Worm (Caenorhabditis elegans) whole organism, L1 larva: ENCODE measurements around the gene F21D5.5.
"Not testable (repeated sequence)": the region's sequence is repeated elsewhere in the genome, so short reads cannot be mapped to it uniquely, and the experiment has no call there.

ENCODE experiments used
- C04F5.9 ChIP-seq: sonication (generic microtip); optimal IDR thresholded peaks from 2 replicates; lab custom pipeline; 2016; ENCODE audit warnings: missing genetic modification characterization, missing compliant biosample characterization
- alr-1 ChIP-seq: fragments of 200-800 bp; sonication (Bioruptor generic); optimal IDR thresholded peaks from 2 replicates; lab custom pipeline; 2018; ENCODE audit warnings: borderline replicate concordance, mild to moderate bottlenecking, missing genetic modification characterization, missing compliant biosample characterization
- aly-2 ChIP-seq: fragments of 150-350 bp; optimal IDR thresholded peaks from 2 replicates; lab custom pipeline; 2014; ENCODE audit warnings: missing biosample characterization, missing genetic modification characterization
- blmp-1 ChIP-seq: fragments of 150-350 bp; optimal IDR thresholded peaks from 2 replicates; lab custom pipeline; 2014; ENCODE audit warnings: missing biosample characterization, missing genetic modification characterization
- ceh-63 ChIP-seq: fragments of 200-800 bp; sonication (Bioruptor generic); optimal IDR thresholded peaks from 2 replicates; lab custom pipeline; 2018; ENCODE audit warnings: mild to moderate bottlenecking, missing genetic modification characterization, missing compliant biosample characterization
- ceh-82 ChIP-seq, 3 experiments: fragments of 150-350 bp in 1 of 3; sonication (generic microtip) in 2 of 3; optimal IDR thresholded peaks; 2 replicates each; lab custom pipeline; 2014 to 2017; ENCODE audit warnings: missing biosample characterization in 3 of 3, missing genetic modification characterization in 3 of 3
- ces-1 ChIP-seq: fragments of 150-350 bp; optimal IDR thresholded peaks from 2 replicates; lab custom pipeline; 2014; ENCODE audit warnings: missing biosample characterization, missing genetic modification reagents, missing genetic modification characterization
- efl-1 ChIP-seq, 4 experiments: fragments of 150-350 bp; optimal IDR thresholded peaks in 3 of 4; peaks in 1 of 4; 1 replicate in 1 of 4; 2 replicates in 3 of 4; lab custom pipeline; 2014; ENCODE audit warnings: missing biosample characterization in 2 of 4, missing genetic modification characterization in 2 of 4, missing genetic modification reagents in 2 of 4
- efl-3 ChIP-seq: fragments of 200-800 bp; sonication (Bioruptor generic); optimal IDR thresholded peaks from 2 replicates; lab custom pipeline; 2018; ENCODE audit warnings: mild to moderate bottlenecking, missing genetic modification characterization, missing compliant biosample characterization
- fkh-10 ChIP-seq: sonication (generic microtip); optimal IDR thresholded peaks from 2 replicates; lab custom pipeline; 2017; ENCODE audit warnings: missing biosample characterization, missing genetic modification reagents, missing genetic modification characterization
- fkh-8 ChIP-seq: sonication (generic microtip); optimal IDR thresholded peaks from 2 replicates; lab custom pipeline; 2016; ENCODE audit warnings: mild to moderate bottlenecking, missing genetic modification characterization, missing compliant biosample characterization
- hpl-2 ChIP-seq: fragments of 150-350 bp; optimal IDR thresholded peaks from 2 replicates; lab custom pipeline; 2014; ENCODE audit warnings: missing biosample characterization, missing genetic modification reagents, missing genetic modification characterization
- isw-1 ChIP-seq: fragments of 200-800 bp; sonication (Bioruptor generic); IDR thresholded peaks from 2 replicates; pipeline ENCODE4 v1.3.6; 2022; ENCODE audit warnings: missing genetic modification characterization, missing compliant biosample characterization
- lin-13 ChIP-seq: fragments of 150-350 bp; optimal IDR thresholded peaks from 2 replicates; lab custom pipeline; 2014; ENCODE audit warnings: missing biosample characterization, missing genetic modification reagents, missing genetic modification characterization
- lin-15B ChIP-seq: fragments of 150-350 bp; sonication (generic microtip); optimal IDR thresholded peaks from 3 replicates; lab custom pipeline; 2014; ENCODE audit warnings: missing biosample characterization, missing genetic modification characterization
- lin-35 ChIP-seq, 2 experiments: fragments of 150-350 bp; optimal IDR thresholded peaks; 2 replicates each; lab custom pipeline; 2014; ENCODE audit warnings: missing biosample characterization in 2 of 2, missing genetic modification characterization in 2 of 2, missing genetic modification reagents in 2 of 2
- lir-3 ChIP-seq: sonication (generic microtip); optimal IDR thresholded peaks from 2 replicates; lab custom pipeline; 2016; ENCODE audit warnings: mild to moderate bottlenecking, missing genetic modification characterization, moderate library complexity, missing compliant biosample characterization; ENCODE audit not compliant: poor library complexity
- lsy-2 ChIP-seq, 2 experiments: fragments of 150-350 bp; optimal IDR thresholded peaks; 2 replicates each; lab custom pipeline; 2014; ENCODE audit warnings: missing biosample characterization in 2 of 2, missing genetic modification characterization in 2 of 2
- mef-2 ChIP-seq: fragments of 150-350 bp; optimal IDR thresholded peaks from 2 replicates; lab custom pipeline; 2014; ENCODE audit warnings: missing biosample characterization, missing genetic modification characterization
- mep-1 ChIP-seq: fragments of 150-350 bp; optimal IDR thresholded peaks from 2 replicates; lab custom pipeline; 2014; ENCODE audit warnings: missing biosample characterization, missing genetic modification characterization
- nhr-12 ChIP-seq: sonication (generic microtip); optimal IDR thresholded peaks from 2 replicates; lab custom pipeline; 2017; ENCODE audit warnings: missing biosample characterization, missing genetic modification characterization
- nhr-20 ChIP-seq: sonication (generic microtip); optimal IDR thresholded peaks from 2 replicates; lab custom pipeline; 2016; ENCODE audit warnings: mild to moderate bottlenecking, missing genetic modification characterization, missing compliant biosample characterization
- nhr-76 ChIP-seq: sonication (generic microtip); optimal IDR thresholded peaks from 2 replicates; lab custom pipeline; 2017; ENCODE audit warnings: missing biosample characterization, missing genetic modification characterization
- nhr-85 ChIP-seq: sonication (generic microtip); peaks from one replicate; lab custom pipeline; 2016; ENCODE audit warnings: missing genetic modification characterization, inconsistent platforms, missing compliant biosample characterization
- pag-3 ChIP-seq: sonication (generic microtip); optimal IDR thresholded peaks from 2 replicates; lab custom pipeline; 2017; ENCODE audit warnings: missing genetic modification characterization, mild to moderate bottlenecking, missing compliant biosample characterization, antibody characterized with exemption, borderline replicate concordance; ENCODE audit not compliant: insufficient read depth
- pqm-1 ChIP-seq: sonication (generic microtip); optimal IDR thresholded peaks from 3 replicates; lab custom pipeline; 2017; ENCODE audit warnings: missing biosample characterization, missing genetic modification characterization
- snu-23 ChIP-seq: sonication (generic microtip); optimal IDR thresholded peaks from 2 replicates; lab custom pipeline; 2016; ENCODE audit warnings: missing genetic modification characterization, missing compliant biosample characterization
- sox-4 ChIP-seq: sonication (generic microtip); optimal IDR thresholded peaks from 2 replicates; lab custom pipeline; 2016; ENCODE audit warnings: missing genetic modification characterization, missing compliant biosample characterization
- sptf-1 ChIP-seq: fragments of 150-350 bp; optimal IDR thresholded peaks from 2 replicates; lab custom pipeline; 2014; ENCODE audit warnings: missing biosample characterization, missing genetic modification characterization
- swsn-7 ChIP-seq: sonication (generic microtip); optimal IDR thresholded peaks from 2 replicates; lab custom pipeline; 2016; ENCODE audit warnings: missing genetic modification characterization, missing compliant biosample characterization
- tlp-1 ChIP-seq: fragments of 150-350 bp; optimal IDR thresholded peaks from 2 replicates; lab custom pipeline; 2014; ENCODE audit warnings: missing biosample characterization, missing genetic modification characterization
- unc-130 ChIP-seq: fragments of 150-350 bp; optimal IDR thresholded peaks from 2 replicates; lab custom pipeline; 2017; ENCODE audit warnings: missing biosample characterization, missing genetic modification characterization, inconsistent platforms
- unc-62 ChIP-seq: fragments of 150-350 bp; optimal IDR thresholded peaks from 2 replicates; lab custom pipeline; 2014; ENCODE audit warnings: missing biosample characterization, missing genetic modification reagents, missing genetic modification characterization
- vab-15 ChIP-seq: sonication (generic microtip); optimal IDR thresholded peaks from 2 replicates; lab custom pipeline; 2017; ENCODE audit warnings: missing genotype, mild to moderate bottlenecking, missing genetic modification characterization, missing compliant biosample characterization
- xbp-1 ChIP-seq: sonication (generic microtip); optimal IDR thresholded peaks from 2 replicates; lab custom pipeline; 2016; ENCODE audit warnings: missing genetic modification characterization, missing compliant biosample characterization
- zag-1 ChIP-seq: fragments of 150-350 bp; optimal IDR thresholded peaks from 2 replicates; lab custom pipeline; 2014; ENCODE audit warnings: missing biosample characterization, missing genetic modification characterization
- zip-4 ChIP-seq: fragments of 200-800 bp; sonication (Bioruptor generic); optimal IDR thresholded peaks from 2 replicates; lab custom pipeline; 2018; ENCODE audit warnings: mild to moderate bottlenecking, missing genetic modification characterization, moderate library complexity, missing compliant biosample characterization
- ztf-11 ChIP-seq, 2 experiments: sonication (generic microtip); optimal IDR thresholded peaks; 2 replicates each; lab custom pipeline; 2016 to 2017; ENCODE audit warnings: missing genetic modification characterization in 2 of 2, missing biosample characterization in 1 of 2, missing compliant biosample characterization in 1 of 2

Gene F21D5.5

DNA sequence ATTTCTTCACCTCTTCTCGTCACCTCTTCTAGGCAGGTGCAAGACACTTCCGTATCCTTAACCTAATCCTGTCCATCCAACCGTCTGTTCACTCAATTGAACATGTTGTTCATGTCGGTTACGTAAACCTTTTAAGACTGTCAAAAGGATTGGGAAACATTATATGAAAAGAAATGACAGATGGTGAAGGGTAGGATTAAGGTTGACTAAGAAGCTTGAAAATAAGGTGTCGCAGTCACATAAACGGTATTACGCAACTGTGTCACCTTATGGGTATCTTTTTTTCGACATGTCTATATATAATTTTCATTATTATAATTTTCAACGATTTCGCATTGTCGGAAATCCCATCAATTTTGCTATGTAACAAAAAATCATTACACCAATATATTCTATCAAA lies 16.4 kb downstream of the F21D5.5 start:
- TF ChIP-seq nhr-20 (tag; lab: Kevin White, UChicago): no peak
- no peak for TF ChIP-seq ces-1
- no peak for TF ChIP-seq lir-3 (tag; lab: Kevin White, UChicago)
- TF ChIP-seq fkh-8: no peak
- TF ChIP-seq hpl-2 (GFP tag; lab: Kevin White, UChicago): no peak
- TF ChIP-seq mef-2 (tag; lab: Kevin White, UChicago): no peak
- TF ChIP-seq pqm-1 (tag; lab: Kevin White, UChicago): no peak
- no peak for TF ChIP-seq vab-15
- no peak for TF ChIP-seq alr-1 (tag; lab: Kevin White, UChicago)
- no peak for TF ChIP-seq nhr-85 (tag; lab: Kevin White, UChicago)
- TF ChIP-seq ceh-63 (GFP tag; lab: Kevin White, UChicago): no peak
- TF ChIP-seq efl-1 (optimal IDR thresholded peaks at IDR 0.05; lab: Kevin White, UChicago): no peak
- TF ChIP-seq efl-1 (GFP tag; optimal IDR thresholded peaks at IDR 0.05 in 1 of 2; lab: Kevin White, UChicago): no peak
- TF ChIP-seq sptf-1: no peak
- TF ChIP-seq efl-3 (GFP tag; lab: Kevin White, UChicago): no peak
- TF ChIP-seq swsn-7 (tag; lab: Kevin White, UChicago): no peak
- TF ChIP-seq, all 84 proteins: peak for 0

DNA sequence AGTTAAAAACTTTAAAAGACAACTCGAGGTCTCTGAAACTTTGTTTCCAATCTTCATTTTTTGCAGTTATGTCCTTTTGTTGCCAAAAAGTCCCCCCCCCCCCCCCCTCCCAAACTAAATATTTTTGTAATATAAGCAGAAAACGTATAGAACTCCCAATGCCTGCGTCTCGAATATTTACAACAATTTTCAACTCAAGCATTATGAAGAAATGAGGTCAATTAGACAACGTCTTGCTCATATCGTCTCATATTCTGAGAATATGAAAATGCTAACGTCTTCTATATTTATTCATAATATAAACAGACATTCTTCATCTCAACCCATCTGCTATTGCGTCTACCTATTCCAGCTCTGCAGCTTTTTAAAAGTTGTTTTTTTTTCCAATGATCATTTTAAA lies 21.0 kb downstream of the F21D5.5 start, which contains the start of gene H23L24.1:
Gene H23L24.1, plus strand, starts transcription at position 301 of the 400 bp plus-strand sequence.
- TF ChIP-seq sox-4 (tag; lab: Kevin White, UChicago) (no peak), vab-15 (no peak), lin-15B (tag; lab: Kevin White, UChicago) (no peak), fkh-10 (no peak), pag-3 (tag; lab: Kevin White, UChicago) (no peak), isw-1 (GFP tag; lab: Robert Waterston, UW) (no peak), xbp-1 (tag; lab: Kevin White, UChicago) (no peak), tlp-1 (tag; lab: Kevin White, UChicago) (no peak), unc-62 (GFP tag; lab: Kevin White, UChicago) (no peak), lin-13 (no peak), hpl-2 (GFP tag; lab: Kevin White, UChicago) (no peak), ztf-11 (tag; optimal IDR thresholded peaks at IDR 0.05; lab: Kevin White, UChicago) (no peak), pqm-1 (tag; lab: Kevin White, UChicago) (no peak), aly-2 (tag; lab: Kevin White, UChicago) (no peak), ceh-82 (tag; optimal IDR thresholded peaks at IDR 0.05; lab: Kevin White, UChicago) (no peak), zip-4 (GFP tag; lab: Kevin White, UChicago) (no peak), snu-23 (GFP tag; lab: Kevin White, UChicago) (no peak), mep-1 (tag; lab: Kevin White, UChicago) (no peak), unc-130 (tag; lab: Kevin White, UChicago) (no peak), blmp-1 (no peak)

- TF ChIP-seq nhr-12 (tag; lab: Kevin White, UChicago); C04F5.9 (tag; lab: Kevin White, UChicago); nhr-76: not testable (repeated sequence)
Measured at ce11 chrIV:8715032-8715431, 24.2 kb downstream of the F21D5.5 start, which contains the start of the genes parg-2 and ipla-5. parg-2 (minus strand) TSS chrIV:8715132. ipla-5 (plus strand) TSS chrIV:8715247.

- no peak for TF ChIP-seq ceh-63 (GFP tag; lab: Kevin White, UChicago)
- no peak for TF ChIP-seq nhr-76
- TF ChIP-seq lsy-2 (tag; optimal IDR thresholded peaks at IDR 0.05; lab: Kevin White, UChicago): no peak
- TF ChIP-seq mef-2 (tag; lab: Kevin White, UChicago): no peak
- TF ChIP-seq ztf-11 (tag; optimal IDR thresholded peaks at IDR 0.05; lab: Kevin White, UChicago): no peak
- no peak for TF ChIP-seq lin-35 (GFP tag; optimal IDR thresholded peaks at IDR 0.05; lab: Kevin White, UChicago)
- no peak for TF ChIP-seq zag-1 (tag; lab: Kevin White, UChicago)
- TF ChIP-seq, all 84 proteins: peak for 0
Measured at ce11 chrIV:8708046-8708445, 31.1 kb downstream of the F21D5.5 start.
